Fruit fly (Drosophila melanogaster) whole organism, embryonic: ENCODE data around the gene CG14830.

Source experiments
- Abd-B ChIP-seq: fragments of 200-800 bp; sonication (Bioruptor generic); optimal IDR thresholded peaks from 2 replicates; lab custom pipeline; 2018; ENCODE audit warnings: missing biosample characterization, mild to moderate bottlenecking, missing genetic modification characterization, moderate library complexity
- Ada2b ChIP-seq: fragments of 200-800 bp; sonication (Bioruptor generic); IDR thresholded peaks from 2 replicates; pipeline ENCODE4 v1.3.6; 2022; ENCODE audit warnings: missing biosample characterization, missing genetic modification characterization
- Asciz ChIP-seq: fragments of 200-800 bp; sonication (Bioruptor generic); optimal IDR thresholded peaks from 2 replicates; lab custom pipeline; 2017; ENCODE audit warnings: missing biosample characterization, mild to moderate bottlenecking, missing genetic modification characterization, missing genetic modification reagents
- Blimp-1 ChIP-seq: fragments of 200-800 bp; sonication (Bioruptor generic); optimal IDR thresholded peaks from 3 replicates; lab custom pipeline; 2018; ENCODE audit warnings: missing biosample characterization, missing genetic modification characterization, mild to moderate bottlenecking, moderate library complexity, missing genetic modification reagents
- CG10366 ChIP-seq: fragments of 200-800 bp; sonication (Bioruptor generic); IDR thresholded peaks from 2 replicates; pipeline ENCODE4 v1.3.6; 2022; ENCODE audit warnings: missing biosample characterization, missing genetic modification characterization
- CG12744 ChIP-seq: fragments of 200-800 bp; sonication (Bioruptor generic); optimal IDR thresholded peaks from 2 replicates; lab custom pipeline; 2016; ENCODE audit warnings: missing biosample characterization, missing genetic modification characterization
- CG12942 ChIP-seq: fragments of 200-800 bp; sonication (Bioruptor generic); optimal IDR thresholded peaks from 3 replicates; lab custom pipeline; 2016; ENCODE audit warnings: missing biosample characterization, missing genetic modification characterization
- CG13894 ChIP-seq: fragments of 200-800 bp; sonication (Bioruptor generic); optimal IDR thresholded peaks from 3 replicates; lab custom pipeline; 2018; ENCODE audit warnings: missing biosample characterization, mild to moderate bottlenecking, missing genetic modification characterization, moderate library complexity
- CG14441 ChIP-seq: fragments of 200-800 bp; sonication (Bioruptor generic); IDR thresholded peaks from 2 replicates; pipeline ENCODE4 v1.3.6; 2022; ENCODE audit warnings: missing biosample characterization, missing genetic modification characterization
- CG15011 ChIP-seq: fragments of 200-800 bp; sonication (Bioruptor generic); optimal IDR thresholded peaks from 3 replicates; lab custom pipeline; 2018; ENCODE audit warnings: missing biosample characterization, mild to moderate bottlenecking, missing genetic modification characterization
- CG15601 ChIP-seq: fragments of 200-800 bp; sonication (Bioruptor generic); optimal IDR thresholded peaks from 3 replicates; lab custom pipeline; 2019; ENCODE audit warnings: missing biosample characterization, mild to moderate bottlenecking, missing genetic modification characterization, moderate library complexity
- CG18262 ChIP-seq: fragments of 200-800 bp; optimal IDR thresholded peaks from 3 replicates; lab custom pipeline; 2019; ENCODE audit warnings: missing biosample characterization, mild to moderate bottlenecking, missing genetic modification characterization, moderate library complexity
- CG30403 ChIP-seq: fragments of 200-800 bp; sonication (Bioruptor generic); optimal IDR thresholded peaks from 3 replicates; lab custom pipeline; 2016; ENCODE audit warnings: missing biosample characterization, missing genetic modification characterization
- CG3281 ChIP-seq: fragments of 200-800 bp; sonication (Bioruptor generic); optimal IDR thresholded peaks from 3 replicates; lab custom pipeline; 2017; ENCODE audit warnings: missing biosample characterization, mild to moderate bottlenecking, missing genetic modification characterization
- CG4360 ChIP-seq: fragments of 200-800 bp; sonication (Bioruptor generic); IDR thresholded peaks from 2 replicates; pipeline ENCODE4 v1.3.6; 2022; ENCODE audit warnings: missing biosample characterization, missing genetic modification characterization
- CG5953 ChIP-seq: fragments of 200-800 bp; sonication (Bioruptor generic); IDR thresholded peaks from 2 replicates; pipeline ENCODE4 v1.3.6; 2022; ENCODE audit warnings: missing biosample characterization, missing genetic modification characterization
- CG6791 ChIP-seq: fragments of 200-800 bp; sonication (Bioruptor generic); IDR thresholded peaks from 3 replicates; pipeline ENCODE4 v1.3.6; 2022; ENCODE audit warnings: missing biosample characterization, missing genetic modification characterization; ENCODE audit not compliant: partially characterized antibody
- CG7556 ChIP-seq: fragments of 200-800 bp; sonication (Bioruptor generic); optimal IDR thresholded peaks from 2 replicates; lab custom pipeline; 2017; ENCODE audit warnings: missing biosample characterization, mild to moderate bottlenecking, missing genetic modification characterization
- CG7987 ChIP-seq: fragments of 200-800 bp; sonication (Bioruptor generic); optimal IDR thresholded peaks from 2 replicates; lab custom pipeline; 2018; ENCODE audit warnings: missing biosample characterization, mild to moderate bottlenecking, missing genetic modification characterization, moderate library complexity
- CG9932 ChIP-seq: fragments of 200-800 bp; sonication (Bioruptor generic); IDR thresholded peaks from 2 replicates; pipeline ENCODE4 v1.3.6; 2022; ENCODE audit warnings: missing biosample characterization, missing genetic modification characterization
- Dip3 ChIP-seq: fragments of 200-800 bp; sonication (Bioruptor generic); optimal IDR thresholded peaks from 3 replicates; lab custom pipeline; 2016; ENCODE audit warnings: missing biosample characterization, missing genetic modification characterization
- E2f2 ChIP-seq: fragments of 200-800 bp; sonication (Bioruptor generic); IDR thresholded peaks from 2 replicates; pipeline ENCODE4 v1.3.6; 2022; ENCODE audit warnings: missing biosample characterization, missing genetic modification characterization
- Fer3 ChIP-seq: fragments of 200-800 bp; sonication (Bioruptor generic); optimal IDR thresholded peaks from 2 replicates; lab custom pipeline; 2018; ENCODE audit warnings: missing biosample characterization, mild to moderate bottlenecking, missing genetic modification characterization, moderate library complexity
- HLHmδ ChIP-seq: fragments of 200-800 bp; sonication (Bioruptor generic); optimal IDR thresholded peaks from 2 replicates; lab custom pipeline; 2018; ENCODE audit warnings: missing biosample characterization, mild to moderate bottlenecking, missing genetic modification characterization, moderate library complexity
- Meics ChIP-seq: fragments of 200-800 bp; sonication (Bioruptor generic); optimal IDR thresholded peaks from 2 replicates; lab custom pipeline; 2017; ENCODE audit warnings: missing biosample characterization, mild to moderate bottlenecking, missing genetic modification characterization
- Oli ChIP-seq: fragments of 200-800 bp; sonication (Bioruptor generic); optimal IDR thresholded peaks from 2 replicates; lab custom pipeline; 2018; ENCODE audit warnings: missing biosample characterization, mild to moderate bottlenecking, missing genetic modification characterization, moderate library complexity
- Ptx1 ChIP-seq: fragments of 200-800 bp; sonication (Bioruptor generic); IDR thresholded peaks from 2 replicates; pipeline ENCODE4 v1.3.6; 2022; ENCODE audit warnings: missing biosample characterization, missing genetic modification characterization
- Sox100B ChIP-seq: fragments of 200-800 bp; sonication (Bioruptor generic); optimal IDR thresholded peaks from 3 replicates; lab custom pipeline; 2018; ENCODE audit warnings: missing biosample characterization, mild to moderate bottlenecking, missing genetic modification characterization
- Sox102F ChIP-seq: fragments of 200-800 bp; sonication (Bioruptor generic); optimal IDR thresholded peaks from 2 replicates; lab custom pipeline; 2018; ENCODE audit warnings: missing biosample characterization, mild to moderate bottlenecking, missing genetic modification characterization, moderate library complexity
- Xrp1 ChIP-seq: fragments of 200-800 bp; sonication (Bioruptor generic); IDR thresholded peaks from 2 replicates; pipeline ENCODE4 v1.3.6; 2022; ENCODE audit warnings: missing biosample characterization, missing genetic modification characterization
- ac ChIP-seq: fragments of 200-800 bp; sonication (Bioruptor generic); optimal IDR thresholded peaks from 3 replicates; lab custom pipeline; 2017; ENCODE audit warnings: missing biosample characterization, mild to moderate bottlenecking, missing genetic modification characterization
- bbx ChIP-seq: fragments of 200-800 bp; sonication (Bioruptor generic); IDR thresholded peaks from 2 replicates; pipeline ENCODE4 v1.3.6; 2022; ENCODE audit warnings: missing biosample characterization, missing genetic modification characterization; ENCODE audit not compliant: partially characterized antibody
- cas ChIP-seq: fragments of 200-800 bp; sonication (Bioruptor generic); IDR thresholded peaks from 2 replicates; pipeline ENCODE4 v1.3.6; 2022; ENCODE audit warnings: missing biosample characterization, missing genetic modification characterization
- da ChIP-seq: fragments of 200-800 bp; sonication (Bioruptor generic); optimal IDR thresholded peaks from 2 replicates; lab custom pipeline; 2016; ENCODE audit warnings: missing biosample characterization, missing genetic modification characterization
- dati ChIP-seq: fragments of 200-800 bp; sonication (Bioruptor generic); IDR thresholded peaks from 2 replicates; pipeline ENCODE4 v1.3.6; 2022; ENCODE audit warnings: missing biosample characterization, missing genetic modification characterization
- dmrt99B ChIP-seq: fragments of 200-800 bp; sonication (Bioruptor generic); optimal IDR thresholded peaks from 2 replicates; lab custom pipeline; 2018; ENCODE audit warnings: missing biosample characterization, mild to moderate bottlenecking, missing genetic modification characterization, moderate library complexity
- dpn ChIP-seq, 2 experiments: fragments of 200-800 bp; sonication (Bioruptor generic); optimal IDR thresholded peaks; 3 replicates each; lab custom pipeline; 2016; ENCODE audit warnings: missing biosample characterization in 2 of 2, missing genetic modification characterization in 2 of 2
- dysf ChIP-seq: fragments of 200-800 bp; sonication (Bioruptor generic); IDR thresholded peaks from 3 replicates; pipeline ENCODE4 v1.3.6; 2022; ENCODE audit warnings: missing biosample characterization, missing genetic modification characterization
- ems ChIP-seq: fragments of 200-800 bp; sonication (Bioruptor generic); optimal IDR thresholded peaks from 3 replicates; lab custom pipeline; 2016; ENCODE audit warnings: missing biosample characterization, missing genetic modification characterization
- fd64A ChIP-seq: fragments of 200-800 bp; sonication (Bioruptor generic); optimal IDR thresholded peaks from 3 replicates; lab custom pipeline; 2018; ENCODE audit warnings: missing biosample characterization, mild to moderate bottlenecking, missing genetic modification characterization
- hth ChIP-seq: fragments of >200 bp; optimal IDR thresholded peaks from 2 replicates; lab custom pipeline; 2017; ENCODE audit warnings: inconsistent platforms
- mld ChIP-seq: fragments of 200-800 bp; sonication (Bioruptor generic); IDR thresholded peaks from 3 replicates; pipeline ENCODE4 v1.3.6; 2022; ENCODE audit warnings: missing biosample characterization, missing genetic modification characterization; ENCODE audit not compliant: partially characterized antibody
- pan ChIP-seq, 4 experiments: fragments of >200 bp in 3 of 4; fragments of 200-800 bp in 1 of 4; sonication (Bioruptor generic) in 1 of 4; optimal IDR thresholded peaks in 3 of 4; IDR thresholded peaks in 1 of 4; 2 replicates each; pipeline versions ENCODE4 v1.3.6 to Lab custom; 2017 to 2022; ENCODE audit warnings: missing biosample characterization in 2 of 4, missing genetic modification characterization in 2 of 4, mixed read lengths in 1 of 4
- pnt ChIP-seq: fragments of 200-800 bp; sonication (Bioruptor generic); optimal IDR thresholded peaks from 3 replicates; lab custom pipeline; 2016; ENCODE audit warnings: missing biosample characterization, missing genetic modification characterization
- prd ChIP-seq, 3 experiments: fragments of >200 bp in 2 of 3; fragments of 200-800 bp in 1 of 3; sonication (Bioruptor generic) in 1 of 3; optimal IDR thresholded peaks in 2 of 3; IDR thresholded peaks in 1 of 3; 2 replicates in 2 of 3; 3 replicates in 1 of 3; pipeline versions ENCODE4 v1.3.6 to Lab custom; 2017 to 2022; ENCODE audit warnings: missing biosample characterization in 1 of 3, missing genetic modification characterization in 1 of 3
- slbo ChIP-seq: fragments of 200-800 bp; sonication (Bioruptor generic); IDR thresholded peaks from 2 replicates; pipeline ENCODE4 v1.3.6; 2022; ENCODE audit warnings: missing biosample characterization, missing genetic modification characterization
- stc ChIP-seq: fragments of 200-800 bp; sonication (Bioruptor generic); IDR thresholded peaks from 2 replicates; pipeline ENCODE4 v1.3.6; 2022; ENCODE audit warnings: missing biosample characterization, missing genetic modification characterization
- unc-4 ChIP-seq: fragments of 200-800 bp; sonication (Bioruptor generic); IDR thresholded peaks from 2 replicates; pipeline ENCODE4 v1.3.6; 2022; ENCODE audit warnings: missing biosample characterization, missing genetic modification characterization; ENCODE audit not compliant: partially characterized antibody
- unpg ChIP-seq: fragments of 200-800 bp; sonication (Bioruptor generic); optimal IDR thresholded peaks from 3 replicates; lab custom pipeline; 2018; ENCODE audit warnings: missing biosample characterization, mild to moderate bottlenecking, missing genetic modification characterization, moderate library complexity

Gene CG14830

DNA sequence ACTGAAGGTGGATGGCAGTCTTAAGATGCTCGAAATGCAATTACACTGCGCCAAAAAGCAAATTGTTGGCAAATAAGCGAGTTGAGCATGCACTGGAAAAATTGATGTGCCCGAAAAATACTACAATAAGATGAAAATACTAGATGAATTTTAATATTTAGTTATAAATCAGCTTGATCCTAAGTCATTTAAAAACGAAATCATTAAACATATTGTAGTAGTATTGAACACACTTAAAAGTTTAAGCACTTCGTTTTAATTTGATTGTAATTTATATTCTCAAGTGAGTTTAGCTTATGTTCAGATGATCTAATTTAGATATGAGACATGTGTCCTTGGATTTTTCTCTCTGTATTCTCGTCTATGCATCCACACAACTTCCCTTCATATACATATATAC is 1.2 kb downstream of the CG14830 start:
- peak in 1 of 2 experiments; percentile 33 for TF ChIP-seq dpn (GFP tag; optimal IDR thresholded peaks at IDR 0.05; lab: Kevin White, UChicago)
- no peak for TF ChIP-seq pnt (GFP tag; lab: Kevin White, UChicago)
- TF ChIP-seq Fer3 (tag; lab: Kevin White, UChicago) = no peak
- no peak for TF ChIP-seq cas (GFP tag; lab: Robert Waterston, UW)
- TF ChIP-seq mld (GFP tag; lab: Robert Waterston, UW) = no peak
- TF ChIP-seq CG9932 (GFP tag; lab: Robert Waterston, UW) = no peak
- peak; percentile 7; the same call in 1 of the 2 replicates for TF ChIP-seq Xrp1 (GFP tag; lab: Robert Waterston, UW)
- TF ChIP-seq CG12942 (GFP tag; lab: Kevin White, UChicago) = no peak
- TF ChIP-seq HLHmδ (GFP tag; lab: Kevin White, UChicago) = no peak
- peak; percentile 53 for TF ChIP-seq Ptx1 (GFP tag; lab: Robert Waterston, UW)
- TF ChIP-seq Ada2b (GFP tag; lab: Robert Waterston, UW) = peak; percentile 25; the same call in 1 of the 2 replicates
- TF ChIP-seq CG15011 (GFP tag; lab: Kevin White, UChicago) = peak; percentile 12
- TF ChIP-seq pan (optimal IDR thresholded peaks at IDR 0.05; lab: Kevin White, UChicago) = no peak
- peak in 1 of 2 experiments; percentile 41 for TF ChIP-seq pan (GFP tag; optimal IDR thresholded peaks at IDR 0.05 in 1 of 2, IDR thresholded peaks at IDR 0.05 in 1 of 2)
- TF ChIP-seq Asciz (GFP tag; lab: Kevin White, UChicago) = peak; percentile 40
- TF ChIP-seq CG12744 (GFP tag; lab: Kevin White, UChicago) = no peak
- no peak for TF ChIP-seq CG10366 (GFP tag; lab: Robert Waterston, UW)
- TF ChIP-seq dati = no peak
- no peak for TF ChIP-seq CG13894 (tag; lab: Kevin White, UChicago)
- TF ChIP-seq CG15601 (tag; lab: Kevin White, UChicago) = no peak
- TF ChIP-seq dysf = peak; percentile 51; the same call in 2 of the 3 replicates
- TF ChIP-seq ems (GFP tag; lab: Kevin White, UChicago) = peak; percentile 9
- no peak for TF ChIP-seq prd (optimal IDR thresholded peaks at IDR 0.05; lab: Kevin White, UChicago)
- peak; percentile 51; the same call in 1 of the 3 replicates for TF ChIP-seq prd (GFP tag; IDR thresholded peaks at IDR 0.05; lab: Robert Waterston, UW)
- TF ChIP-seq Abd-B = peak; percentile 15
- peak; percentile 45 for TF ChIP-seq Sox100B (GFP tag; lab: Kevin White, UChicago)
- no peak for TF ChIP-seq unc-4 (GFP tag; lab: Robert Waterston, UW)
- peak; percentile 40; the same call in 1 of the 2 replicates for TF ChIP-seq stc
- no peak for TF ChIP-seq da (GFP tag; lab: Kevin White, UChicago)
- peak; percentile 42 for TF ChIP-seq Sox102F
- peak; percentile 47 for TF ChIP-seq Meics (GFP tag; lab: Kevin White, UChicago)
- TF ChIP-seq Blimp-1 (GFP tag; lab: Kevin White, UChicago) = peak; percentile 0
- peak; percentile 74 for TF ChIP-seq dmrt99B
- TF ChIP-seq CG30403 (GFP tag; lab: Kevin White, UChicago) = peak; percentile 31
- no peak for TF ChIP-seq ac (GFP tag; lab: Kevin White, UChicago)
- no peak for TF ChIP-seq CG4360 (GFP tag; lab: Robert Waterston, UW)
- peak; percentile 23; the same call in 1 of the 2 replicates for TF ChIP-seq slbo (GFP tag; lab: Robert Waterston, UW)
- peak; percentile 13 for TF ChIP-seq Oli
- TF ChIP-seq bbx (GFP tag; lab: Robert Waterston, UW) = no peak
- TF ChIP-seq CG7987 (GFP tag; lab: Kevin White, UChicago) = no peak
- TF ChIP-seq CG7556 (GFP tag; lab: Kevin White, UChicago) = peak; percentile 13
- TF ChIP-seq CG6791 (GFP tag; lab: Robert Waterston, UW) = no peak
- TF ChIP-seq hth (lab: Kevin White, UChicago) = no peak
- TF ChIP-seq CG18262 = peak; percentile 46
- no peak for TF ChIP-seq E2f2 (GFP tag; lab: Robert Waterston, UW)
- TF ChIP-seq CG5953 = no peak
- TF ChIP-seq fd64A (GFP tag; lab: Kevin White, UChicago) = no peak
- TF ChIP-seq Dip3 (GFP tag; lab: Kevin White, UChicago) = no peak
- TF ChIP-seq CG14441 (GFP tag; lab: Robert Waterston, UW) = no peak; the same call in 1 of the 2 replicates
- peak; percentile 11 for TF ChIP-seq unpg (GFP tag; lab: Kevin White, UChicago)
- TF ChIP-seq CG3281 (GFP tag; lab: Kevin White, UChicago) = peak; percentile 57
